Worm (Caenorhabditis elegans) whole organism, dauer: ENCODE data around the gene nos-2.

ENCODE experiments used
- unc-62 ChIP-seq: sonication (generic microtip); optimal IDR thresholded peaks from 2 replicates; lab custom pipeline; 2017; ENCODE audit warnings: missing biosample characterization, missing genetic modification reagents, missing genetic modification characterization

nos-2 gene

ce11 chrII:7065391-7065790 is at the start of gene nos-2:
Gene nos-2 (plus strand): TSS chrII:7065618.
- no peak for TF ChIP-seq unc-62 (GFP tag; lab: Kevin White, UChicago)

- no peak for TF ChIP-seq unc-62 (GFP tag; lab: Kevin White, UChicago)
These were observed 42.9 kb upstream of the nos-2 start, which contains the start of the genes lst-6 and lst-5 for ce11 chrII:7022370-7023001. Gene lst-6 (minus strand): TSS chrII:7022509. Gene lst-5 (plus strand): TSS chrII:7022913.

- TF ChIP-seq unc-62 (GFP tag; lab: Kevin White, UChicago): no peak
These were observed 40.2 kb upstream of the nos-2 start, which contains the start of gene znf-598 for ce11 chrII:7024897-7025852. Gene znf-598 (plus strand): TSS chrII:7025802.

ce11 chrII:7029524-7029923 is 35.9 kb upstream of the nos-2 start:
- TF ChIP-seq unc-62 (GFP tag; lab: Kevin White, UChicago): no peak

ce11 chrII:7031137-7031697 is 34.2 kb upstream of the nos-2 start:
- no peak for TF ChIP-seq unc-62 (GFP tag; lab: Kevin White, UChicago)

- TF ChIP-seq unc-62 (GFP tag; lab: Kevin White, UChicago): no peak
These were observed 27.6 kb upstream of the nos-2 start, which contains the start of gene cin-4 for ce11 chrII:7037659-7038342. Gene cin-4 (plus strand): TSS chrII:7038292.

DNA sequence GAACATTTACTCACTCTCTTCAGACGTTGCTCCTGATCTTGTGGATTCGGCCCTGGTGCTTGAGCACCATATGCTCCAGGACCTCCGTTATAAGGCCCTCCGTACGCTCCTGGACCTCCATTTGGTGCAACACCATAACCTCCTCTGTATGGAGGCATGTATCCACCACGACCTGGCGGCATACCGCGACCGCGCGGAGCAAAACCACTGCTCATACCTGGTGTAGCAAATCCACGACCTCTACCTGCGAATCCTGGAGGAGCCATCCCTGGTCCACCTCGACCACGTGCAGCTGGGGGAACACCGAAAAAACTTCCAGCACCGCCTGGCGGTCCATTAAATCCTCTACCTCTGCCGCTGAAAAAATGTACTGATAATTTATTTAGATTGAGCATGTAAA is 15.9 kb upstream of the nos-2 start:
- no peak for TF ChIP-seq unc-62 (GFP tag; lab: Kevin White, UChicago)

- TF ChIP-seq unc-62 (GFP tag; lab: Kevin White, UChicago): no peak
These were observed 15.2 kb upstream of the nos-2 start, which contains the start of the genes tcer-1 and ZK1127.5 for ce11 chrII:7050021-7050722. Gene tcer-1 (minus strand): TSS chrII:7050071. Gene ZK1127.5 (plus strand): TSS chrII:7050672.

- no peak for TF ChIP-seq unc-62 (GFP tag; lab: Kevin White, UChicago)
These were observed 13.6 kb upstream of the nos-2 start, which contains the start of gene ZK1127.12 for ce11 chrII:7051778-7052177. Gene ZK1127.12 (plus strand): TSS chrII:7052078.

DNA sequence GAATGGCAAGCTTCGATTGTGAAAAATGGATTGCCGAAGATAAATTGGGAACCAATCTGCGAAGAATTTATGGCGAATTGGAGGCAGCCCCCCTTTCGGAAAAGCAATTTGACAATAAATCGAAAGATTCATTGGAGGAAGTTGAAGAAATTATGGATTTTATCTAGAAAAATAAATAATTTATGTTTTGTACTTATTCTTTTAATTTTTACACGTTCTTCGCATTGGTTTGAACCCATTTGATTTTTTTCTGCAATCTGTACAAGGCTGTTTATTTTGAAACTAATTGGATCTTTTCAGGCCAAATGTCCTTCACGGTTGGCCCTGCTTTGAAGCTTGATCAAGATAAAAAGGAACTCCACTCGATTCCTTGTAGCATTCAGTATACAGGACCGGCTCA is 12.4 kb upstream of the nos-2 start, which contains the start of gene ZK1127.13:
Gene ZK1127.13 (plus strand): TSS at position 301 of the 400 bp plus-strand sequence.
- no peak for TF ChIP-seq unc-62 (GFP tag; lab: Kevin White, UChicago)

- no peak for TF ChIP-seq unc-62 (GFP tag; lab: Kevin White, UChicago)
These were observed 11.8 kb upstream of the nos-2 start, which contains the start of gene ZK1127.4 for ce11 chrII:7053649-7054048. Gene ZK1127.4 (plus strand): TSS chrII:7053949.

DNA sequence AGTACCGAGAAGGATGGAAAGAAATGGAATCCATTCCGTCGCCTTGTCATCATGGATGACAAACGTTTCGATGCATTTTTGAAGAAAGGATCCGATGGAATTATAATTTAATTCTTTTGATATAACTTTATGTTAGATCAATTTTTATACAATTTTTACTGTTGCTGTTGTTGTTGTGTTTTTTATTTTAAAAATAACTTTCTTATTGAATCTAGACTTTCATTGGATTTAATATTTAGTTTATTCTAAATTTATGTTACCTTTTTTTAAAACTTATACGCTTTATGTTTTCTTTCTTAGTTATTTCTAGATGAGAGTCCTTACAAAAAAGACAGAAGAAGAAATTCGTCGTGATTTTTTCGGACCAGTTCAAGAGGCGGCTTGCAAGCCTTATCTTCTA is 10.4 kb upstream of the nos-2 start, which contains the start of gene ZK1127.3:
Gene ZK1127.3 (plus strand): TSS at position 301 of the 400 bp plus-strand sequence.
- no peak for TF ChIP-seq unc-62 (GFP tag; lab: Kevin White, UChicago)

- no peak for TF ChIP-seq unc-62 (GFP tag; lab: Kevin White, UChicago)
These were observed 9.1 kb upstream of the nos-2 start for ce11 chrII:7056328-7056727.

DNA sequence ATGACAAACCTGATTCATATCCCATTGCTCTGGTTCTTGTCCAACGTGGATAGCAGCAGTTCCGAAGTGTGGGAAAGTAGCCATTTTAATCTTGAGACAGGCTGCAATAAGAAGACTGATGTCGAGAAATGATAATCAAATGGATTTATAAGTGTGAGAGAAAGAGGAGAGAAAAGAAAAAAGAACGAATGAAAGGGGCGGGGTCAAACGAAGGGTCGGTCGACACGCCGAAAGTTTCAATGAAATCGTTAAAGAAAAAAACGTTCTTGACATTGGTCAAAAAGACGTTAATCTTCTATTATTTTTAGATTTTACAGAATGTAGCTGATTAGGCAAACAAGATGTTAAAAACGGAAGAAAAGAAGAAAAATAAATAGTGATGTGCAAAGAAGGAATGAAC is 7.6 kb upstream of the nos-2 start, which contains the start of gene cth-2:
Gene cth-2 (minus strand): TSS at position 101 of the 400 bp plus-strand sequence.
- no peak for TF ChIP-seq unc-62 (GFP tag; lab: Kevin White, UChicago)
